Fruit fly (Drosophila melanogaster) whole organism, embryonic: ENCODE results near the gene CG13623.
A peak's percentile ranks its signal among the peaks of the same experiment; 100 is the strongest.

Experiments
- Atf6 ChIP-seq: fragments of 200-800 bp; sonication (Bioruptor generic); IDR thresholded peaks from 2 replicates; pipeline ENCODE4 v1.3.6; 2022; ENCODE audit warnings: missing biosample characterization, missing genetic modification characterization
- CG11504 ChIP-seq: fragments of 200-800 bp; sonication (Bioruptor generic); optimal IDR thresholded peaks from 3 replicates; lab custom pipeline; 2019; ENCODE audit warnings: missing biosample characterization, mild to moderate bottlenecking, missing genetic modification characterization, moderate library complexity
- CG11695 ChIP-seq: fragments of 200-800 bp; sonication (Bioruptor generic); IDR thresholded peaks from 3 replicates; pipeline ENCODE4 v1.3.6; 2022; ENCODE audit warnings: missing biosample characterization, missing genetic modification characterization
- CG12659 ChIP-seq: fragments of 200-800 bp; sonication (Bioruptor generic); optimal IDR thresholded peaks from 3 replicates; lab custom pipeline; 2017; ENCODE audit warnings: mild to moderate bottlenecking, missing biosample characterization, missing genetic modification reagents, missing genetic modification characterization
- CG12942 ChIP-seq: fragments of 200-800 bp; sonication (Bioruptor generic); optimal IDR thresholded peaks from 3 replicates; lab custom pipeline; 2016; ENCODE audit warnings: missing biosample characterization, missing genetic modification characterization
- CG13894 ChIP-seq: fragments of 200-800 bp; sonication (Bioruptor generic); optimal IDR thresholded peaks from 3 replicates; lab custom pipeline; 2018; ENCODE audit warnings: missing biosample characterization, mild to moderate bottlenecking, missing genetic modification characterization, moderate library complexity
- CG14014 ChIP-seq: fragments of 200-800 bp; sonication (Bioruptor generic); IDR thresholded peaks from 2 replicates; pipeline ENCODE4 v1.3.6; 2022; ENCODE audit warnings: missing biosample characterization, missing genetic modification characterization
- CG15696 ChIP-seq: fragments of 200-800 bp; sonication (Bioruptor generic); optimal IDR thresholded peaks from 2 replicates; lab custom pipeline; 2019; ENCODE audit warnings: missing biosample characterization, mild to moderate bottlenecking, missing genetic modification characterization, moderate library complexity
- CG18262 ChIP-seq: fragments of 200-800 bp; optimal IDR thresholded peaks from 3 replicates; lab custom pipeline; 2019; ENCODE audit warnings: missing biosample characterization, mild to moderate bottlenecking, missing genetic modification characterization, moderate library complexity
- CG18764 ChIP-seq: fragments of 200-800 bp; sonication (Bioruptor generic); optimal IDR thresholded peaks from 3 replicates; lab custom pipeline; 2016; ENCODE audit warnings: missing biosample characterization, missing genetic modification characterization
- CG2129 ChIP-seq: fragments of 200-800 bp; sonication (Bioruptor generic); IDR thresholded peaks from 2 replicates; pipeline ENCODE4 v1.3.6; 2022; ENCODE audit warnings: missing biosample characterization, missing genetic modification characterization; ENCODE audit not compliant: partially characterized antibody
- CG3163 ChIP-seq: fragments of 200-800 bp; sonication (Bioruptor generic); optimal IDR thresholded peaks from 3 replicates; lab custom pipeline; 2016; ENCODE audit warnings: missing biosample characterization, missing genetic modification characterization
- CG3281 ChIP-seq: fragments of 200-800 bp; sonication (Bioruptor generic); optimal IDR thresholded peaks from 3 replicates; lab custom pipeline; 2017; ENCODE audit warnings: missing biosample characterization, mild to moderate bottlenecking, missing genetic modification characterization
- CG4360 ChIP-seq: fragments of 200-800 bp; sonication (Bioruptor generic); IDR thresholded peaks from 2 replicates; pipeline ENCODE4 v1.3.6; 2022; ENCODE audit warnings: missing biosample characterization, missing genetic modification characterization
- CG6689 ChIP-seq: fragments of 200-800 bp; sonication (Bioruptor generic); IDR thresholded peaks from 2 replicates; pipeline ENCODE4 v1.3.6; 2022; ENCODE audit warnings: missing biosample characterization, missing genetic modification characterization
- CG7963 ChIP-seq: fragments of 200-800 bp; sonication (Bioruptor generic); IDR thresholded peaks from 3 replicates; pipeline ENCODE4 v1.3.6; 2022; ENCODE audit warnings: missing biosample characterization, missing genetic modification characterization; ENCODE audit not compliant: partially characterized antibody
- CG8089 ChIP-seq: fragments of 200-800 bp; sonication (Bioruptor generic); optimal IDR thresholded peaks from 3 replicates; lab custom pipeline; 2016; ENCODE audit warnings: missing biosample characterization, missing genetic modification characterization
- CG8359 ChIP-seq: fragments of 200-800 bp; sonication (Bioruptor generic); optimal IDR thresholded peaks from 2 replicates; lab custom pipeline; 2017; ENCODE audit warnings: missing biosample characterization, mild to moderate bottlenecking, missing genetic modification characterization, borderline replicate concordance
- CTCF ChIP-seq: fragments of 200-800 bp; sonication (Bioruptor generic); optimal IDR thresholded peaks from 2 replicates; lab custom pipeline; 2017; ENCODE audit warnings: missing biosample characterization, mild to moderate bottlenecking, missing genetic modification characterization, moderate library complexity
- Camta ChIP-seq: fragments of 200-800 bp; sonication (Bioruptor generic); optimal IDR thresholded peaks from 2 replicates; lab custom pipeline; 2016; ENCODE audit warnings: missing biosample characterization, missing genetic modification characterization
- D19A ChIP-seq: fragments of 200-800 bp; optimal IDR thresholded peaks from 3 replicates; lab custom pipeline; 2019; ENCODE audit warnings: missing biosample characterization, mild to moderate bottlenecking, missing genetic modification characterization, moderate library complexity
- Dbx ChIP-seq: fragments of 200-800 bp; sonication (Bioruptor generic); IDR thresholded peaks from 3 replicates; pipeline ENCODE4 v1.3.6; 2022; ENCODE audit warnings: missing biosample characterization, missing genetic modification characterization
- Dll ChIP-seq: fragments of 200-800 bp; sonication (Bioruptor generic); IDR thresholded peaks from 4 replicates; pipeline ENCODE4 v1.3.6; 2022; ENCODE audit warnings: missing biosample characterization, missing genetic modification characterization; ENCODE audit not compliant: partially characterized antibody
- Ets65A ChIP-seq: fragments of 200-800 bp; sonication (Bioruptor generic); peaks from one replicate; lab custom pipeline; 2016; ENCODE audit warnings: missing biosample characterization, missing genetic modification characterization
- Hr3 ChIP-seq: fragments of 200-800 bp; sonication (Bioruptor generic); optimal IDR thresholded peaks from 3 replicates; lab custom pipeline; 2016; ENCODE audit warnings: missing biosample characterization, missing genetic modification characterization
- Hr78 ChIP-seq, 2 experiments: fragments of 200-800 bp in 1 of 2; fragments of >200 bp in 1 of 2; sonication (Bioruptor generic) in 1 of 2; optimal IDR thresholded peaks; 2 replicates each; lab custom pipeline; 2017 to 2019; ENCODE audit warnings: missing biosample characterization in 2 of 2, missing genetic modification characterization in 2 of 2, mild to moderate bottlenecking in 1 of 2, moderate library complexity in 1 of 2
- Lhr ChIP-seq: fragments of 200-800 bp; sonication (Bioruptor generic); optimal IDR thresholded peaks from 3 replicates; lab custom pipeline; 2017; ENCODE audit warnings: mild to moderate bottlenecking, missing biosample characterization, missing genetic modification reagents, missing genetic modification characterization
- Pdp1 ChIP-seq, 2 experiments: fragments of 200-800 bp; sonication (Bioruptor generic); optimal IDR thresholded peaks; 3 replicates each; lab custom pipeline; 2016; ENCODE audit warnings: missing biosample characterization in 2 of 2, missing genetic modification characterization in 2 of 2, mild to moderate bottlenecking in 1 of 2, moderate library complexity in 1 of 2
- Poxn ChIP-seq: fragments of 200-800 bp; sonication (Bioruptor generic); IDR thresholded peaks from 2 replicates; pipeline ENCODE4 v1.3.6; 2022; ENCODE audit warnings: missing biosample characterization, missing genetic modification characterization
- Rfx ChIP-seq: fragments of 200-800 bp; sonication (Bioruptor generic); IDR thresholded peaks from 2 replicates; pipeline ENCODE4 v1.3.6; 2022; ENCODE audit warnings: missing biosample characterization, missing genetic modification characterization
- Sry-β ChIP-seq: fragments of 200-800 bp; sonication (Bioruptor generic); optimal IDR thresholded peaks from 2 replicates; lab custom pipeline; 2018; ENCODE audit warnings: missing biosample characterization, mild to moderate bottlenecking, missing genetic modification characterization, moderate library complexity
- Ssrp ChIP-seq: fragments of 200-800 bp; sonication (Bioruptor generic); optimal IDR thresholded peaks from 2 replicates; lab custom pipeline; 2018; ENCODE audit warnings: missing biosample characterization, mild to moderate bottlenecking, missing genetic modification characterization, moderate library complexity
- Xrp1 ChIP-seq: fragments of 200-800 bp; sonication (Bioruptor generic); IDR thresholded peaks from 2 replicates; pipeline ENCODE4 v1.3.6; 2022; ENCODE audit warnings: missing biosample characterization, missing genetic modification characterization
- aop ChIP-seq: fragments of 200-800 bp; sonication (Bioruptor generic); IDR thresholded peaks from 2 replicates; pipeline ENCODE4 v1.3.6; 2022; ENCODE audit warnings: missing biosample characterization, missing genetic modification characterization
- ara ChIP-seq: fragments of 200-800 bp; sonication (Bioruptor generic); IDR thresholded peaks from 2 replicates; pipeline ENCODE4 v1.3.6; 2022; ENCODE audit warnings: missing biosample characterization, missing genetic modification characterization
- ase ChIP-seq: fragments of 200-800 bp; sonication (Bioruptor generic); IDR thresholded peaks from 3 replicates; pipeline ENCODE4 v1.3.6; 2022; ENCODE audit warnings: missing biosample characterization, missing genetic modification characterization
- bcd ChIP-seq: fragments of 200-800 bp; sonication (Bioruptor generic); optimal IDR thresholded peaks from 2 replicates; lab custom pipeline; 2017; ENCODE audit warnings: missing biosample characterization, mild to moderate bottlenecking, missing genetic modification characterization
- dati ChIP-seq: fragments of 200-800 bp; sonication (Bioruptor generic); IDR thresholded peaks from 2 replicates; pipeline ENCODE4 v1.3.6; 2022; ENCODE audit warnings: missing biosample characterization, missing genetic modification characterization
- fd102C ChIP-seq: fragments of 200-800 bp; sonication (Bioruptor generic); optimal IDR thresholded peaks from 2 replicates; lab custom pipeline; 2018; ENCODE audit warnings: missing biosample characterization, mild to moderate bottlenecking, missing genetic modification characterization, moderate library complexity
- gcm ChIP-seq: fragments of 200-800 bp; sonication (Bioruptor generic); optimal IDR thresholded peaks from 2 replicates; lab custom pipeline; 2019; ENCODE audit warnings: missing biosample characterization, mild to moderate bottlenecking, missing genetic modification characterization, moderate library complexity
- ind ChIP-seq: fragments of 200-800 bp; sonication (Bioruptor generic); optimal IDR thresholded peaks from 3 replicates; lab custom pipeline; 2016; ENCODE audit warnings: missing biosample characterization, missing genetic modification characterization
- jumu ChIP-seq: fragments of 200-800 bp; sonication (Bioruptor generic); optimal IDR thresholded peaks from 3 replicates; lab custom pipeline; 2016; ENCODE audit warnings: missing biosample characterization, missing genetic modification characterization
- kay ChIP-seq: fragments of 200-800 bp; sonication (Bioruptor generic); optimal IDR thresholded peaks from 2 replicates; lab custom pipeline; 2016; ENCODE audit warnings: missing biosample characterization, missing genetic modification characterization
- lmd ChIP-seq: fragments of 200-800 bp; sonication (Bioruptor generic); IDR thresholded peaks from 2 replicates; pipeline ENCODE4 v1.3.6; 2022; ENCODE audit warnings: missing biosample characterization, missing genetic modification characterization
- nau ChIP-seq: fragments of 200-800 bp; sonication (Bioruptor generic); optimal IDR thresholded peaks from 3 replicates; lab custom pipeline; 2017; ENCODE audit warnings: missing biosample characterization, mild to moderate bottlenecking, missing genetic modification characterization, missing genetic modification reagents
- oc ChIP-seq: fragments of 200-800 bp; sonication (Bioruptor generic); optimal IDR thresholded peaks from 2 replicates; lab custom pipeline; 2018; ENCODE audit warnings: missing biosample characterization, mild to moderate bottlenecking, missing genetic modification characterization, moderate library complexity
- ranshi ChIP-seq: fragments of 200-800 bp; sonication (Bioruptor generic); IDR thresholded peaks from 2 replicates; pipeline ENCODE4 v1.3.6; 2022; ENCODE audit warnings: missing biosample characterization, missing genetic modification characterization
- sens-2 ChIP-seq: fragments of 200-800 bp; sonication (Bioruptor generic); IDR thresholded peaks from 2 replicates; pipeline ENCODE4 v1.3.6; 2022; ENCODE audit warnings: missing biosample characterization, missing genetic modification characterization
- sima ChIP-seq: fragments of 200-800 bp; sonication (Bioruptor generic); optimal IDR thresholded peaks from 2 replicates; lab custom pipeline; 2016; ENCODE audit warnings: missing biosample characterization, missing genetic modification characterization
- slou ChIP-seq: fragments of 200-800 bp; sonication (Bioruptor generic); optimal IDR thresholded peaks from 3 replicates; lab custom pipeline; 2016; ENCODE audit warnings: missing biosample characterization, missing genetic modification characterization
- zen ChIP-seq: fragments of 200-800 bp; sonication (Bioruptor generic); optimal IDR thresholded peaks from 3 replicates; lab custom pipeline; 2018; ENCODE audit warnings: missing biosample characterization, mild to moderate bottlenecking, missing genetic modification characterization, moderate library complexity

The CG13623 gene

dm6 chr3R:24565748-24566239 is 35.4 kb upstream of the CG13623 start (continued):
- TF ChIP-seq CG4360 (peak; percentile 52; the same call in 1 of the 2 replicates), CG15696 (tag; lab: Kevin White, UChicago) (no peak), CG13894 (peak; percentile 93), ara (GFP tag; lab: Robert Waterston, UW) (peak; percentile 63; the same call in 1 of the 2 replicates), CG12942 (GFP tag; lab: Kevin White, UChicago) (peak; percentile 13), CG11695 (GFP tag; lab: Robert Waterston, UW) (peak; percentile 38; the same call in 1 of the 3 replicates), CG3281 (GFP tag; lab: Kevin White, UChicago) (peak; percentile 60), ranshi (no peak; the same call in 1 of the 2 replicates), bcd (no peak), Ssrp (tag; lab: Kevin White, UChicago) (no peak), Pdp1 (GFP tag; optimal IDR thresholded peaks at IDR 0.05; lab: Kevin White, UChicago) (peak in 1 of 2 experiments; percentile 82), CG8359 (GFP tag; lab: Kevin White, UChicago) (no peak), Rfx (GFP tag; lab: Robert Waterston, UW) (peak; percentile 49; the same call in 1 of the 2 replicates), CG11504 (peak; percentile 43), ind (GFP tag; lab: Kevin White, UChicago) (no peak), Xrp1 (GFP tag; lab: Robert Waterston, UW) (no peak; the same call in none of the 2 replicates), Hr3 (no peak), zen (tag; lab: Kevin White, UChicago) (no peak), CG12659 (peak; percentile 39), Hr78 (GFP tag; optimal IDR thresholded peaks at IDR 0.05; lab: Kevin White, UChicago) (peak in 1 of 2 experiments; percentile 26), gcm (GFP tag; lab: Kevin White, UChicago) (peak; percentile 76), CG3163 (GFP tag; lab: Kevin White, UChicago) (peak; percentile 28), CG18764 (GFP tag; lab: Kevin White, UChicago) (no peak), sens-2 (no peak), fd102C (no peak), Atf6 (GFP tag; lab: Robert Waterston, UW) (peak; percentile 77), CG7963 (GFP tag; lab: Robert Waterston, UW) (no peak), sima (GFP tag; lab: Kevin White, UChicago) (no peak), Dbx (peak; percentile 70; the same call in 2 of the 3 replicates), oc (tag; lab: Kevin White, UChicago) (peak; percentile 56), Poxn (GFP tag; lab: Robert Waterston, UW) (no peak), CG8089 (GFP tag; lab: Kevin White, UChicago) (no peak), lmd (GFP tag; lab: Robert Waterston, UW) (no peak), Dll (GFP tag; lab: Robert Waterston, UW) (no peak; the same call in 3 of the 4 replicates), jumu (GFP tag; lab: Kevin White, UChicago) (no peak), CG14014 (GFP tag; lab: Robert Waterston, UW) (peak; percentile 70; the same call in 1 of the 2 replicates), slou (GFP tag; lab: Kevin White, UChicago) (no peak), CG6689 (GFP tag; lab: Robert Waterston, UW) (no peak; the same call in 1 of the 2 replicates), Sry-β (GFP tag; lab: Kevin White, UChicago) (no peak), Ets65A (GFP tag; lab: Kevin White, UChicago) (no peak), Lhr (no peak), dati (GFP tag; lab: Robert Waterston, UW) (no peak), aop (no peak), Camta (GFP tag; lab: Kevin White, UChicago) (peak; percentile 32), kay (GFP tag; lab: Kevin White, UChicago) (no peak), D19A (tag; lab: Kevin White, UChicago) (peak; percentile 20), CG18262 (tag; lab: Kevin White, UChicago) (peak; percentile 40), CG2129 (GFP tag; lab: Robert Waterston, UW) (no peak), nau (GFP tag; lab: Kevin White, UChicago) (peak; percentile 87), CTCF (GFP tag; lab: Kevin White, UChicago) (peak; percentile 62), ase (GFP tag; lab: Robert Waterston, UW) (no peak)
